Fruit fly (Drosophila melanogaster): ENCODE measurements around the gene CG7131.

Gene CG7131

DNA sequence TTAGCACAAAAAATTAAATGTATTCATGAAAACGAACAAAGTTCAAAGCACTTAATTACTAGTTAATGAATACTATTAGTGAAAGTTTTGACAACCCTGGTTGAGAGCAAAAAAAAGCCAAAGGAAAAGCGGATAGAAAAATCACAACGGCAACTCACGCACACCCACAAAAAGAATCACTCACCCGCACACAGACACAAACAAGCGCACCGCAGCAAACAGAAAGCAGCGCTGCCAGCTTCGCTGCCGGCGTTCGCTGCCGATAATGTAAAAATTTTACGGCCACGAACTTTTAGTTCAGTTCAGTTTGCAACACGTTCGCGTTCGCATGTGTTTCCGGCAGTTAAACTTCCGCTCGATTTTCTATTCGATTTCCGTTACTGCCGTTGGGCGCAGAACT lies 21.1 kb downstream of the CG7131 start, which contains the start of gene CG18599 (continued):
- TF ChIP-seq vfl (GFP tag; optimal IDR thresholded peaks at IDR 0.05) (no peak), CG9437 (GFP tag; optimal IDR thresholded peaks at IDR 0.05) (no peak), CG4282 (GFP tag; optimal IDR thresholded peaks at IDR 0.05) (no peak), Nf-YA (GFP tag; IDR thresholded peaks at IDR 0.05) (0 out of 2 replicates have a peak, but pooled peaks have one; percentile 20)

DNA sequence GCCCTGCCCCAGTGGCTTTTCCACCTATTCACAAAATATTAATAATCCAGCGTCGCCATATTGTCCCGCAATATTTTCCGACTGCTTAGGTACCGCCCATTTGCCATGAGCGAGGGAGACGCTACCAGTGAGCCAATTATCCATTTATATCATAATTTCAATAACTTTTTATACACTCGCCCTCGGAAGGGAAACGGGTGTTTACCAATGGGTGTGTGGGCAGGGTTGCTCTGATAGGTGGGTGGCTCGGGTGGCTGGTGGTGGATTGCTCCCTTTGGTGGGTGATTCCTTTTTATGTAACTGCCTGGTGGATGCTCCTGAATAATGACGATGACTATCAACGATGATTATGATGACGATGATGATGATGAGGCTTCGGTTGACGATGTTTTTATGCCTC lies 21.9 kb downstream of the CG7131 start:
- TF ChIP-seq Ets97D (GFP tag; optimal IDR thresholded peaks at IDR 0.05) (no peak), ham (GFP tag; IDR thresholded peaks at IDR 0.05) (no peak), maf-S (GFP tag; optimal IDR thresholded peaks at IDR 0.05) (no peak), Dref (GFP tag; IDR thresholded peaks at IDR 0.05) (no peak), CG17328 (GFP tag; IDR thresholded peaks at IDR 0.05) (no peak), Asciz (GFP tag; optimal IDR thresholded peaks at IDR 0.05) (no peak), mirr (GFP tag; optimal IDR thresholded peaks at IDR 0.05) (no peak), Nf-YB (GFP tag; optimal IDR thresholded peaks at IDR 0.05) (peak; percentile 94), danr (GFP tag; IDR thresholded peaks at IDR 0.05) (no peak), Nf-YC (tag; optimal IDR thresholded peaks at IDR 0.05) (peak; percentile 93), Hmr (GFP tag; optimal IDR thresholded peaks at IDR 0.05) (no peak), Max (GFP tag; optimal IDR thresholded peaks at IDR 0.05) (no peak), CG12391 (tag; optimal IDR thresholded peaks at IDR 0.05) (no peak), CG10267 (tag; optimal IDR thresholded peaks at IDR 0.05) (no peak), seq (GFP tag; IDR thresholded peaks at IDR 0.05) (peak; percentile 51; the same call in 1 of the 2 replicates), sens (GFP tag) (no peak), sima (GFP tag; optimal IDR thresholded peaks at IDR 0.05) (no peak), Myb (GFP tag; optimal IDR thresholded peaks at IDR 0.05) (no peak), tap (tag; optimal IDR thresholded peaks at IDR 0.05) (no peak), Ada2b (GFP tag; IDR thresholded peaks at IDR 0.05) (no peak)

- TF ChIP-seq Gug (GFP tag; IDR thresholded peaks at IDR 0.05) (no peak), CG18599 (GFP tag; optimal IDR thresholded peaks at IDR 0.05) (peak; percentile 6), CG3163 (GFP tag; optimal IDR thresholded peaks at IDR 0.05) (peak; percentile 42), Trl (optimal IDR thresholded peaks at IDR 0.05) (peak; percentile 62 to 77), Trl (GFP tag; optimal IDR thresholded peaks at IDR 0.05) (no peak), Nf-YC (tag; optimal IDR thresholded peaks at IDR 0.05) (peak; percentile 62), CG9609 (GFP tag; optimal IDR thresholded peaks at IDR 0.05) (no peak), Adf1 (GFP tag; IDR thresholded peaks at IDR 0.05) (peak; percentile 87), CG8478 (optimal IDR thresholded peaks at IDR 0.05) (no peak), lola (GFP tag; optimal IDR thresholded peaks at IDR 0.05) (no peak), cg (GFP tag; optimal IDR thresholded peaks at IDR 0.05) (peak; percentile 11), Nf-YB (GFP tag; optimal IDR thresholded peaks at IDR 0.05) (peak; percentile 32), ewg (GFP tag; optimal IDR thresholded peaks at IDR 0.05) (peak; percentile 78)
Observed at dm6 chr3R:18265275-18265674, 23.3 kb downstream of the CG7131 start.

dm6 chr3R:18261602-18262001 lies 27.0 kb downstream of the CG7131 start:
- peak; percentile 21; the same call in 1 of the 2 replicates for TF ChIP-seq dimm (GFP tag; IDR thresholded peaks at IDR 0.05)
- TF ChIP-seq CG4360 (GFP tag; IDR thresholded peaks at IDR 0.05), result peak; percentile 51; the same call in 1 of the 2 replicates
- TF ChIP-seq Trl (optimal IDR thresholded peaks at IDR 0.05), result peak in 1 of 2 experiments; percentile 3
- no peak for TF ChIP-seq Trl (GFP tag; optimal IDR thresholded peaks at IDR 0.05)
- no peak for TF ChIP-seq Eip74EF (GFP tag; optimal IDR thresholded peaks at IDR 0.05)
- TF ChIP-seq Xrp1 (GFP tag; IDR thresholded peaks at IDR 0.05), result 0 out of 2 replicates have a peak, but pooled peaks have one; percentile 3
- TF ChIP-seq nerfin-1 (tag; optimal IDR thresholded peaks at IDR 0.05), result peak; percentile 18
- TF ChIP-seq dmrt11E (tag; optimal IDR thresholded peaks at IDR 0.05), result no peak
- peak; percentile 53 for TF ChIP-seq pros (GFP tag; optimal IDR thresholded peaks at IDR 0.05)
- TF ChIP-seq crol (GFP tag; IDR thresholded peaks at IDR 0.05), result peak; percentile 54
- TF ChIP-seq CG16813 (GFP tag; IDR thresholded peaks at IDR 0.05; ENCODE audit: partially characterized antibody), result 0 out of 3 replicates have a peak, but pooled peaks have one; percentile 35
- TF ChIP-seq stc (GFP tag; IDR thresholded peaks at IDR 0.05), result no peak
- no peak for TF ChIP-seq en (GFP tag; optimal IDR thresholded peaks at IDR 0.05)

All from whole organism, embryonic.